Fruit fly (Drosophila melanogaster): ENCODE data around the gene CG18731.

CG18731 gene

dm6 chr3R:29716043-29716781 is 8.6 kb upstream of the CG18731 start (continued):
- TF ChIP-seq dysf (GFP tag; IDR thresholded peaks at IDR 0.05), result 0 out of 3 replicates have a peak, but pooled peaks have one; percentile 17
- peak; percentile 28 for TF ChIP-seq NfI (GFP tag; optimal IDR thresholded peaks at IDR 0.05)
- TF ChIP-seq h (optimal IDR thresholded peaks at IDR 0.05), result peak; percentile 70
- TF ChIP-seq gsb (GFP tag; IDR thresholded peaks at IDR 0.05), result 0 out of 2 replicates have a peak, but pooled peaks have one; percentile 20
- TF ChIP-seq CG4328 (GFP tag; optimal IDR thresholded peaks at IDR 0.05), result no peak
- TF ChIP-seq bsh (GFP tag; optimal IDR thresholded peaks at IDR 0.05), result peak in 1 of 2 experiments; percentile 1

dm6 chr3R:29716782-29717317 is 8.0 kb upstream of the CG18731 start, which contains the start of gene Obp99b:
Gene Obp99b, minus strand, starts transcription at chr3R:29716896.
- peak; percentile 60 for TF ChIP-seq nmo (GFP tag; optimal IDR thresholded peaks at IDR 0.05)
- peak; percentile 13 for TF ChIP-seq fu2 (GFP tag; optimal IDR thresholded peaks at IDR 0.05)
- TF ChIP-seq Fer2 (tag; optimal IDR thresholded peaks at IDR 0.05), result peak; percentile 48
- TF ChIP-seq CG31365 (tag; optimal IDR thresholded peaks at IDR 0.05), result peak; percentile 63
- no peak for TF ChIP-seq Hmx (GFP tag; optimal IDR thresholded peaks at IDR 0.05)
- TF ChIP-seq emc (GFP tag; optimal IDR thresholded peaks at IDR 0.05), result no peak
- TF ChIP-seq CG17802 (tag; optimal IDR thresholded peaks at IDR 0.05), result peak; percentile 82
- TF ChIP-seq Poxn (GFP tag; IDR thresholded peaks at IDR 0.05), result no peak
- TF ChIP-seq H2.0 (GFP tag; IDR thresholded peaks at IDR 0.05), result peak; percentile 77
- no peak for TF ChIP-seq CG10321 (GFP tag; IDR thresholded peaks at IDR 0.05)
- TF ChIP-seq Usf (GFP tag; optimal IDR thresholded peaks at IDR 0.05), result peak; percentile 23
- TF ChIP-seq grau (tag; optimal IDR thresholded peaks at IDR 0.05), result peak; percentile 55
- peak; percentile 61 for TF ChIP-seq Ada2b (GFP tag; IDR thresholded peaks at IDR 0.05)
- TF ChIP-seq CG15073 (GFP tag; optimal IDR thresholded peaks at IDR 0.05), result no peak
- TF ChIP-seq CG12104 (GFP tag; optimal IDR thresholded peaks at IDR 0.05), result peak; percentile 63
- TF ChIP-seq CG14860 (GFP tag; IDR thresholded peaks at IDR 0.05; ENCODE audit: partially characterized antibody), result no peak
- 0 out of 3 replicates have a peak, but pooled peaks have one; percentile 35 for TF ChIP-seq C15 (GFP tag; IDR thresholded peaks at IDR 0.05)
- peak; percentile 61 for TF ChIP-seq CG32772 (GFP tag; IDR thresholded peaks at IDR 0.05)
- no peak for TF ChIP-seq bbx (GFP tag; IDR thresholded peaks at IDR 0.05; ENCODE audit: partially characterized antibody)
- peak; percentile 56 for TF ChIP-seq gem (tag; optimal IDR thresholded peaks at IDR 0.05)
- TF ChIP-seq CG17612 (GFP tag; IDR thresholded peaks at IDR 0.05), result peak; percentile 57; the same call in 1 of the 2 replicates
- TF ChIP-seq CG10147 (GFP tag; optimal IDR thresholded peaks at IDR 0.05), result peak; percentile 36
- TF ChIP-seq tin (GFP tag; optimal IDR thresholded peaks at IDR 0.05), result peak; percentile 86
- peak; percentile 85 for TF ChIP-seq CG17186 (GFP tag; optimal IDR thresholded peaks at IDR 0.05)
- peak; percentile 98 for TF ChIP-seq CG14965 (GFP tag; optimal IDR thresholded peaks at IDR 0.05; ENCODE audit: borderline replicate concordance)
- TF ChIP-seq CG7556 (GFP tag; optimal IDR thresholded peaks at IDR 0.05), result no peak
- peak; percentile 80 for TF ChIP-seq HmgD (GFP tag; optimal IDR thresholded peaks at IDR 0.05)
- no peak for TF ChIP-seq cad (GFP tag; optimal IDR thresholded peaks at IDR 0.05)
- TF ChIP-seq ERR (GFP tag; optimal IDR thresholded peaks at IDR 0.05), result peak; percentile 12
- peak; percentile 79 for TF ChIP-seq CG3281 (GFP tag; optimal IDR thresholded peaks at IDR 0.05)
- peak; percentile 3 for TF ChIP-seq CG12744 (GFP tag; optimal IDR thresholded peaks at IDR 0.05)
- peak; percentile 45 for TF ChIP-seq CG12769 (tag; optimal IDR thresholded peaks at IDR 0.05)
- TF ChIP-seq CG9797 (GFP tag; optimal IDR thresholded peaks at IDR 0.05), result no peak
- TF ChIP-seq D (optimal IDR thresholded peaks at IDR 0.05), result no peak
- peak; percentile 77 for TF ChIP-seq D (GFP tag; optimal IDR thresholded peaks at IDR 0.05)
- peak; percentile 67 for TF ChIP-seq CG15696 (tag; optimal IDR thresholded peaks at IDR 0.05)
- 0 out of 2 replicates have a peak, but pooled peaks have one; percentile 34 for TF ChIP-seq Doc2 (GFP tag; IDR thresholded peaks at IDR 0.05)
- TF ChIP-seq CG11093 (GFP tag; IDR thresholded peaks at IDR 0.05), result peak; percentile 56; the same call in 2 of the 3 replicates
- 0 out of 2 replicates have a peak, but pooled peaks have one; percentile 20 for TF ChIP-seq cas (GFP tag; IDR thresholded peaks at IDR 0.05)
- TF ChIP-seq Side (GFP tag; optimal IDR thresholded peaks at IDR 0.05), result peak; percentile 82
- TF ChIP-seq CG12659 (GFP tag; optimal IDR thresholded peaks at IDR 0.05), result peak; percentile 49
- TF ChIP-seq usp (GFP tag; optimal IDR thresholded peaks at IDR 0.05), result no peak

Measured in whole organism, embryonic.